Fruit fly (Drosophila melanogaster): ENCODE results near the gene Tsp68C.

Tsp68C gene

dm6 chr3L:13877904-13878303, 34.4 kb downstream of the Tsp68C start:
- TF ChIP-seq Ets98B (GFP tag; IDR thresholded peaks at IDR 0.05) = no peak
- TF ChIP-seq CG14655 (GFP tag; optimal IDR thresholded peaks at IDR 0.05) = no peak
- peak; percentile 64 for TF ChIP-seq Pif1A (GFP tag; optimal IDR thresholded peaks at IDR 0.05)
- no peak; the same call in 2 of the 3 replicates for TF ChIP-seq fd96Ca (GFP tag; IDR thresholded peaks at IDR 0.05)
- no peak for TF ChIP-seq EcR (GFP tag; optimal IDR thresholded peaks at IDR 0.05)
- TF ChIP-seq CG13204 (GFP tag; optimal IDR thresholded peaks at IDR 0.05) = no peak
- peak; percentile 81 for TF ChIP-seq CG4496 (GFP tag; IDR thresholded peaks at IDR 0.05)
- peak; percentile 64 for TF ChIP-seq CG32121 (GFP tag; IDR thresholded peaks at IDR 0.05)
- peak; percentile 51; the same call in 1 of the 2 replicates for TF ChIP-seq rn (GFP tag; IDR thresholded peaks at IDR 0.05)

- TF ChIP-seq CG13204 (GFP tag; optimal IDR thresholded peaks at IDR 0.05) (peak; percentile 1), CG8301 (tag; optimal IDR thresholded peaks at IDR 0.05) (no peak), fd96Ca (GFP tag; IDR thresholded peaks at IDR 0.05) (0 out of 3 replicates have a peak, but pooled peaks have one; percentile 61), Ets98B (GFP tag; IDR thresholded peaks at IDR 0.05) (no peak), CG4496 (GFP tag; IDR thresholded peaks at IDR 0.05) (0 out of 3 replicates have a peak, but pooled peaks have one; percentile 66), Pif1B (GFP tag; optimal IDR thresholded peaks at IDR 0.05) (peak; percentile 5), CG9948 (tag; optimal IDR thresholded peaks at IDR 0.05) (no peak)
Observed at dm6 chr3L:13878729-13879128, 35.3 kb downstream of the Tsp68C start, which contains the start of gene CG13737. TSS of gene CG13737 (plus strand) at chr3L:13878994.

- TF ChIP-seq Pif1B (GFP tag; optimal IDR thresholded peaks at IDR 0.05) (no peak), CG13204 (GFP tag; optimal IDR thresholded peaks at IDR 0.05) (peak; percentile 5)
Observed at dm6 chr3L:13881555-13881954, 38.1 kb downstream of the Tsp68C start.

dm6 chr3L:13882532-13882931, 39.1 kb downstream of the Tsp68C start:
- TF ChIP-seq Pif1A (GFP tag; optimal IDR thresholded peaks at IDR 0.05) (no peak), fd96Ca (GFP tag; IDR thresholded peaks at IDR 0.05) (no peak), Pif1B (GFP tag; optimal IDR thresholded peaks at IDR 0.05) (no peak), CG32121 (GFP tag; IDR thresholded peaks at IDR 0.05) (no peak), CG13204 (GFP tag; optimal IDR thresholded peaks at IDR 0.05) (no peak)

dm6 chr3L:13884460-13885056, 41.1 kb downstream of the Tsp68C start:
- TF ChIP-seq CG15710 (tag; optimal IDR thresholded peaks at IDR 0.05) (no peak), fd96Ca (GFP tag; IDR thresholded peaks at IDR 0.05) (no peak), rn (GFP tag; IDR thresholded peaks at IDR 0.05) (no peak), CG32121 (GFP tag; IDR thresholded peaks at IDR 0.05) (no peak), D1 (tag; optimal IDR thresholded peaks at IDR 0.05) (no peak), Snoo (tag; optimal IDR thresholded peaks at IDR 0.05) (no peak)

- TF ChIP-seq CG32121 (GFP tag; IDR thresholded peaks at IDR 0.05) (no peak), CG8301 (tag; optimal IDR thresholded peaks at IDR 0.05) (no peak), CG34367 (tag; optimal IDR thresholded peaks at IDR 0.05) (no peak), CG4496 (GFP tag; IDR thresholded peaks at IDR 0.05) (no peak), CG15710 (tag; optimal IDR thresholded peaks at IDR 0.05) (no peak), Snoo (tag; optimal IDR thresholded peaks at IDR 0.05) (no peak), Pif1A (GFP tag; optimal IDR thresholded peaks at IDR 0.05) (no peak), CG13204 (GFP tag; optimal IDR thresholded peaks at IDR 0.05) (no peak), CG14655 (GFP tag; optimal IDR thresholded peaks at IDR 0.05) (no peak)
Observed at dm6 chr3L:13887092-13887491, 43.6 kb downstream of the Tsp68C start.

All from whole organism, pupa.